Fruit fly (Drosophila melanogaster): ENCODE measurements around the gene CG12522.

dm6 chr3L:11061200-11061599, 46.8 kb upstream of the CG12522 start, which contains the start of the genes CG6321 and Blos2:
- TF ChIP-seq CG8478 (optimal IDR thresholded peaks at IDR 0.05) (no peak), CTCF (optimal IDR thresholded peaks at IDR 0.05) (no peak)

All from S2 (cell line).